Worm (Caenorhabditis elegans): Measurements from ENCODE around the gene F53A10.2.

The F53A10.2 gene

DNA sequence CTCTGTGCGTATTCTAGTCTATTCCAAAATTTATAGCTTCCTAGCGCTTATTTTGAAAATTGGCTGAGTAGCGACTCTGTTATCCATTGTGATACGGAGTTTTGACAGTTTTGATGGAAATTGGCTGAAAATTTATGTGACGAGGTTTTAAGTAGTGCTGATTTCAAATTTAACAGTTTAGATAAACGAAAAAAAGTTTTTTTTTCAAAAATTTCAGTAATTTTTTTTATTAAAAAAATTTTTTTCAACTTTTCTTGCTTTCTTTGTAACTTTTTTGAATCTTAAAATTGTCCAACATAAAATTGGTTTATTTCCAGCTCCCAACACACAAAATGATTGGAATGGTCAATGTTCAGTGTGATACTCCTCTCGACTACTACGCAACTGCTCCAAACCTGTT lies 33.9 kb upstream of the F53A10.2 start, which contains the start of gene T23F4.2:
Gene T23F4.2, plus strand, starts transcription at position 301 of the 400 bp plus-strand sequence.
- TF ChIP-seq F16B12.6 (tag; optimal IDR thresholded peaks at IDR 0.05) (no peak), nhr-20 (tag; optimal IDR thresholded peaks at IDR 0.05) (no peak)

DNA sequence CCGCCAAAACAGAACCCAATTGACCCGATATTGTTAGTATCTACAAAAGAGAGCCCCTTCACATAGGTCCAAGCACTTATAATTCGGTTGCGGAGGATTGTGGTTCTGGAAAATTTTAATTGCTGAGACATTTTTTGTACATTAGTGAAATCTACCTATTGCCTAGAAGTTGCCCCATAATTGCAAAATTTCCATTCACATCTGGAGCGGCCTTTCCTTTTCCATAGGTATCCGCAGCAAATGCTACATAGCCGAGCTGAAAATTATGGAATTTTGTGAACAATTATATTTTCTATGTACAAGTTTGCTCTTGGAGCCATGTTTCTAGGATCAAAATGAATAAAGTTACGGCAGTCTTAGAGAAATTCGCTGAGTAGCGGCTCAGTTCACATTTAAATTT lies 26.3 kb upstream of the F53A10.2 start:
- TF ChIP-seq lin-39 (tag; optimal IDR thresholded peaks at IDR 0.05) (no peak), lin-15B (tag; optimal IDR thresholded peaks at IDR 0.05) (no peak), mef-2 (tag; optimal IDR thresholded peaks at IDR 0.05) (no peak)

DNA sequence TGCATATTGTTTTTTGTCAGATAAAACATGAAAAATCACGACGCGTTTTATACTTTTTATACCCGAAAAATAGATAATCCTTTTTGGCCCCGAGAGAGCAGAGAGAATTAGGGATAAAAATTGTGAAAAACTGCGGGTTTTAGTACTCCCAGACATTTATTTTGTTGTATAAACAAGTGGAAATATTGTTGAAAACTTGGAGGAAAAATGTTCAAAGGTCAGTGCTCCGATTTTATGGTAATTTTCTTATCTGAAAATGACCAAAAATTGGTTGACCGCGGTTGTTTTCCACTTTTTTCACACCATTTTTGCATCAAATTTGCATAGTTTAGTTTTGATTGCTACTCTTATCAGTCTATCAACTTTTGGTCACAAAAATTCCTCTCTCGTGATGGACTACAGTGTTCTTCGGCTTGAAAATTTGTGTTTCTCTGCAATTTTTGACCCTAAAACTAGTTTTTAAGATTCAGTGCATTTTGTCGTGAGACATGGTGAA lies 25.0 kb upstream of the F53A10.2 start, which contains the start of gene dlhd-1:
Gene dlhd-1, minus strand, starts transcription at position 51 of the 496 bp plus-strand sequence.
- TF ChIP-seq nhr-20 (tag; optimal IDR thresholded peaks at IDR 0.05): peak; percentile 44
- TF ChIP-seq unc-62 (GFP tag; optimal IDR thresholded peaks at IDR 0.05): no peak
- TF ChIP-seq elt-2 (tag; optimal IDR thresholded peaks at IDR 0.05): peak; percentile 58

DNA sequence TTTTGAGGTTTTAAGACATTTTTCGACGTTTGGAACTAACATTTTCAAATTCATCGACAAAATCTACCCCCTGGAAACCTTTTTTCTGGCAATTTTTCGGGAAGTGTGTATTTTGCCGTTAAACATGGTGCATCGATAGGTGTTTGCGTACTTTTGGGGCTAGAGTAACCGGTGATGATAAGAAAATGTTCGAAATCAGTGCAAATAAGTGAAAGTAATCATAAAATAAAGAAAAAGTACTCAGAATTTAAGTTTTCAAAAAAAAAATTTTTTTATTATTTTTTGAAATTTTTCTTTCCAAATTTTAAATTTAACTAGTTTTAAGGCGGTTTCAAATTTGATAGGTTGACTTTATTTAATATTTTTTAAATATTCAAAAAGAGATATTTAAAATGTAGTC lies 18.0 kb upstream of the F53A10.2 start, which contains the start of gene nas-27:
Gene nas-27, minus strand, starts transcription at position 101 of the 400 bp plus-strand sequence.
- TF ChIP-seq efl-1 (optimal IDR thresholded peaks at IDR 0.05): no peak
- TF ChIP-seq efl-1 (GFP tag; optimal IDR thresholded peaks at IDR 0.05 in 1 of 2): peak in 1 of 2 experiments; percentile 46
- TF ChIP-seq lin-13 (GFP tag; optimal IDR thresholded peaks at IDR 0.05): no peak

DNA sequence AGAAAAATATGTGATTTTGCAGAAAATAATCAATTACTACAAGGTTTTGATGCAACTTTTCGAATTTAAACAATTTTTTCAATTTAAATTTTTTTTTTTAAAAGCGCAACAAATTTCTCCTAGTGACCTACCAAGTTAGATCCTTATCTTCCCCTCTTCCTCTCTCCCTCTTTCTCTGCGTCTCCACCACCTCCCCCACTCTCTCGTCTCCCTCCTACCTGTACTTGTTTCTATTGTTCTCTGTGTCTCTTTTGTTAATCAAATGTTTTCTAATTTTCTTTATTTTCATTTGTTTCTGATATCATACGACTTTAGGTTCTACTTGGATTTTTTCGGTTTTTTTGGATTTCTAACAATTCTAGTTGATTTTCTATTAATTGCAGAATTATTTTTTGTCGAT lies 9.0 kb upstream of the F53A10.2 start:
- TF ChIP-seq vab-15 (tag; optimal IDR thresholded peaks at IDR 0.05) (no peak), ceh-88 (GFP tag; IDR thresholded peaks at IDR 0.05) (no peak), nhr-77 (tag; optimal IDR thresholded peaks at IDR 0.05) (no peak), sptf-1 (tag; optimal IDR thresholded peaks at IDR 0.05) (no peak), hlh-17 (GFP tag; optimal IDR thresholded peaks at IDR 0.05; ENCODE audit: borderline replicate concordance) (no peak), lin-35 (GFP tag; optimal IDR thresholded peaks at IDR 0.05) (peak in 1 of 2 experiments; percentile 49), C16A3.4 (tag; optimal IDR thresholded peaks at IDR 0.05) (no peak), fos-1 (tag; optimal IDR thresholded peaks at IDR 0.05) (no peak), snpc-4 (tag; optimal IDR thresholded peaks at IDR 0.05) (no peak), fkh-8 (tag; optimal IDR thresholded peaks at IDR 0.05) (no peak), isw-1 (GFP tag; IDR thresholded peaks at IDR 0.05) (no peak), egl-27 (tag; optimal IDR thresholded peaks at IDR 0.05) (no peak), rnt-1 (tag; optimal IDR thresholded peaks at IDR 0.05) (no peak), nhr-85 (tag) (peak; percentile 87), pqm-1 (tag; optimal IDR thresholded peaks at IDR 0.05) (no peak), elt-2 (tag; optimal IDR thresholded peaks at IDR 0.05) (peak; percentile 26), unc-130 (tag; optimal IDR thresholded peaks at IDR 0.05) (no peak), mep-1 (tag; optimal IDR thresholded peaks at IDR 0.05) (peak; percentile 55), tlp-1 (tag; optimal IDR thresholded peaks at IDR 0.05) (no peak), unc-62 (GFP tag; optimal IDR thresholded peaks at IDR 0.05) (no peak), ztf-11 (tag; optimal IDR thresholded peaks at IDR 0.05) (no peak), nhr-237 (tag; optimal IDR thresholded peaks at IDR 0.05) (no peak), blmp-1 (tag; optimal IDR thresholded peaks at IDR 0.05) (peak; percentile 80), dsc-1 (tag; optimal IDR thresholded peaks at IDR 0.05) (no peak), lsy-2 (tag; optimal IDR thresholded peaks at IDR 0.05) (peak; percentile 13 to 28), swsn-7 (tag; optimal IDR thresholded peaks at IDR 0.05) (peak; percentile 4), ztf-4 (tag; optimal IDR thresholded peaks at IDR 0.05) (no peak), fkh-4 (tag; optimal IDR thresholded peaks at IDR 0.05; ENCODE audit: borderline replicate concordance) (no peak), skn-1 (tag; optimal IDR thresholded peaks at IDR 0.05) (no peak), unc-30 (tag; optimal IDR thresholded peaks at IDR 0.05) (no peak), pag-3 (tag; optimal IDR thresholded peaks at IDR 0.05; ENCODE audit: borderline replicate concordance, insufficient read depth) (no peak), mdl-1 (tag; optimal IDR thresholded peaks at IDR 0.05) (no peak), tbx-2 (tag; optimal IDR thresholded peaks at IDR 0.05) (no peak), elt-3 (tag; optimal IDR thresholded peaks at IDR 0.05) (peak in 1 of 6 experiments; percentile 68), grh-1 (GFP tag; IDR thresholded peaks at IDR 0.05) (peak; percentile 41; the same call in 1 of the 2 replicates), ceh-82 (tag; optimal IDR thresholded peaks at IDR 0.05) (no peak), unc-86 (tag; optimal IDR thresholded peaks at IDR 0.05) (no peak), lin-39 (tag; optimal IDR thresholded peaks at IDR 0.05) (no peak), nhr-20 (tag; optimal IDR thresholded peaks at IDR 0.05) (peak; percentile 44)

All from whole organism, L1 larva.